Worm (Caenorhabditis elegans): ENCODE data around the gene taf-7.1.

taf-7.1 gene

ce11 chrX:11865083-11865482, 27.8 kb upstream of the taf-7.1 start, which contains the start of gene F54F7.6:
F54F7.6 (plus strand) TSS chrX:11865383.
- TF ChIP-seq elt-1 (tag; optimal IDR thresholded peaks at IDR 0.05): no peak
- TF ChIP-seq fkh-10 (GFP tag; optimal IDR thresholded peaks at IDR 0.05): no peak
- TF ChIP-seq mdl-1 (tag; optimal IDR thresholded peaks at IDR 0.05): no peak
- no peak for TF ChIP-seq nhr-77 (tag; optimal IDR thresholded peaks at IDR 0.05)
- no peak for TF ChIP-seq skn-1 (tag; optimal IDR thresholded peaks at IDR 0.05)
- TF ChIP-seq lin-15B (tag; optimal IDR thresholded peaks at IDR 0.05): no peak
- TF ChIP-seq nhr-76 (tag; optimal IDR thresholded peaks at IDR 0.05): no peak
- no peak for TF ChIP-seq ceh-16 (tag; optimal IDR thresholded peaks at IDR 0.05)
- no peak for TF ChIP-seq ztf-11 (tag; optimal IDR thresholded peaks at IDR 0.05)
- TF ChIP-seq pha-4 (tag; optimal IDR thresholded peaks at IDR 0.05): no peak
- no peak for TF ChIP-seq sea-2 (GFP tag; optimal IDR thresholded peaks at IDR 0.05)
- TF ChIP-seq daf-12 (tag; optimal IDR thresholded peaks at IDR 0.05): no peak
- TF ChIP-seq egl-27 (tag; optimal IDR thresholded peaks at IDR 0.05): no peak
- TF ChIP-seq ceh-28 (tag; optimal IDR thresholded peaks at IDR 0.05): no peak
- no peak for TF ChIP-seq nhr-11 (tag; optimal IDR thresholded peaks at IDR 0.05)
- TF ChIP-seq nhr-237 (tag; optimal IDR thresholded peaks at IDR 0.05): no peak
- no peak for TF ChIP-seq nhr-25 (tag; optimal IDR thresholded peaks at IDR 0.05)
- no peak for TF ChIP-seq elt-2 (tag; optimal IDR thresholded peaks at IDR 0.05)
- no peak for TF ChIP-seq jun-1 (tag; optimal IDR thresholded peaks at IDR 0.05)
- TF ChIP-seq ama-1 (optimal IDR thresholded peaks at IDR 0.05): no peak

- TF ChIP-seq elt-2 (tag; optimal IDR thresholded peaks at IDR 0.05): no peak
- no peak for TF ChIP-seq nhr-28 (tag; optimal IDR thresholded peaks at IDR 0.05)
- TF ChIP-seq snpc-4 (tag; optimal IDR thresholded peaks at IDR 0.05): no peak
- no peak for TF ChIP-seq ztf-11 (tag; optimal IDR thresholded peaks at IDR 0.05)
- TF ChIP-seq mdl-1 (tag; optimal IDR thresholded peaks at IDR 0.05): no peak
- TF ChIP-seq daf-12 (tag; optimal IDR thresholded peaks at IDR 0.05): no peak
- no peak for TF ChIP-seq ceh-9 (tag; optimal IDR thresholded peaks at IDR 0.05)
- no peak for TF ChIP-seq ama-1 (optimal IDR thresholded peaks at IDR 0.05)
- no peak for TF ChIP-seq R02D3.7 (tag; optimal IDR thresholded peaks at IDR 0.05)
Observed at ce11 chrX:11863307-11863706, 26.0 kb upstream of the taf-7.1 start, which contains the start of gene F54F7.10. F54F7.10 (plus strand) TSS chrX:11863607.

ce11 chrX:11857178-11857577, 19.9 kb upstream of the taf-7.1 start, which contains the start of gene mes-1:
mes-1 (plus strand) TSS chrX:11857478.
- TF ChIP-seq ceh-82 (tag; optimal IDR thresholded peaks at IDR 0.05): no peak
- TF ChIP-seq ceh-16 (tag; optimal IDR thresholded peaks at IDR 0.05): no peak
- TF ChIP-seq ZK546.5 (tag; optimal IDR thresholded peaks at IDR 0.05): no peak
- TF ChIP-seq pqm-1 (tag; optimal IDR thresholded peaks at IDR 0.05): no peak
- TF ChIP-seq nhr-237 (tag; optimal IDR thresholded peaks at IDR 0.05): no peak
- TF ChIP-seq elt-1 (tag; optimal IDR thresholded peaks at IDR 0.05): no peak
- no peak for TF ChIP-seq fos-1 (tag; optimal IDR thresholded peaks at IDR 0.05)
- TF ChIP-seq egl-27 (tag; optimal IDR thresholded peaks at IDR 0.05): no peak
- no peak for TF ChIP-seq fkh-2 (tag; optimal IDR thresholded peaks at IDR 0.05)
- TF ChIP-seq hmg-11 (tag; optimal IDR thresholded peaks at IDR 0.05): no peak
- no peak for TF ChIP-seq elt-3 (tag; optimal IDR thresholded peaks at IDR 0.05)
- no peak for TF ChIP-seq elt-2 (tag; optimal IDR thresholded peaks at IDR 0.05)
- TF ChIP-seq pha-4 (tag; optimal IDR thresholded peaks at IDR 0.05): no peak
- no peak for TF ChIP-seq nhr-25 (tag; optimal IDR thresholded peaks at IDR 0.05)
- TF ChIP-seq aly-2 (tag; optimal IDR thresholded peaks at IDR 0.05): no peak
- TF ChIP-seq nhr-43 (tag; optimal IDR thresholded peaks at IDR 0.05; ENCODE audit: poor library complexity, severe bottlenecking): no peak
- no peak for TF ChIP-seq mdl-1 (tag; optimal IDR thresholded peaks at IDR 0.05)
- no peak for TF ChIP-seq daf-12 (tag; optimal IDR thresholded peaks at IDR 0.05)
- TF ChIP-seq jun-1 (tag; optimal IDR thresholded peaks at IDR 0.05): no peak

- TF ChIP-seq unc-62 (GFP tag; optimal IDR thresholded peaks at IDR 0.05) (no peak), pha-4 (tag; optimal IDR thresholded peaks at IDR 0.05) (no peak), nhr-25 (tag; optimal IDR thresholded peaks at IDR 0.05) (no peak), egl-5 (tag; optimal IDR thresholded peaks at IDR 0.05) (no peak), egl-27 (tag; optimal IDR thresholded peaks at IDR 0.05) (no peak), R02D3.7 (tag; optimal IDR thresholded peaks at IDR 0.05) (no peak), pqm-1 (tag; optimal IDR thresholded peaks at IDR 0.05) (no peak), ztf-11 (tag; optimal IDR thresholded peaks at IDR 0.05) (no peak), jun-1 (tag; optimal IDR thresholded peaks at IDR 0.05) (no peak), nhr-11 (tag; optimal IDR thresholded peaks at IDR 0.05) (no peak), ceh-28 (tag; optimal IDR thresholded peaks at IDR 0.05) (no peak), zag-1 (tag; optimal IDR thresholded peaks at IDR 0.05) (no peak), fkh-2 (tag; optimal IDR thresholded peaks at IDR 0.05) (no peak), lin-15B (tag; optimal IDR thresholded peaks at IDR 0.05) (no peak), aly-2 (tag; optimal IDR thresholded peaks at IDR 0.05) (no peak), ama-1 (optimal IDR thresholded peaks at IDR 0.05) (no peak)
Observed at ce11 chrX:11856214-11856613, 18.9 kb upstream of the taf-7.1 start.

Measured in whole organism, L3 larva.